Fruit fly (Drosophila melanogaster) whole organism, prepupa: ENCODE measurements around the gene CG15169.

Source experiments
- CG10631 ChIP-seq: fragments of 200-800 bp; sonication (Bioruptor generic); optimal IDR thresholded peaks from 2 replicates; lab custom pipeline; 2016; ENCODE audit warnings: missing biosample characterization, missing genetic modification characterization
- CG10669 ChIP-seq: fragments of 200-800 bp; sonication (Bioruptor generic); optimal IDR thresholded peaks from 3 replicates; lab custom pipeline; 2018; ENCODE audit warnings: missing biosample characterization, mild to moderate bottlenecking, missing genetic modification characterization, moderate library complexity
- CG11294 ChIP-seq: fragments of 200-800 bp; sonication (Bioruptor generic); IDR thresholded peaks from 2 replicates; pipeline ENCODE4 v1.3.6; 2022; ENCODE audit warnings: missing biosample characterization, missing genetic modification characterization
- CG15336 ChIP-seq: fragments of 200-800 bp; sonication (Bioruptor generic); IDR thresholded peaks from 2 replicates; pipeline ENCODE4 v1.3.6; 2022; ENCODE audit warnings: missing biosample characterization, missing genetic modification characterization
- CG1621 ChIP-seq: fragments of 200-800 bp; sonication (Bioruptor generic); optimal IDR thresholded peaks from 3 replicates; lab custom pipeline; 2018; ENCODE audit warnings: missing biosample characterization, mild to moderate bottlenecking, missing genetic modification characterization
- CG31627 ChIP-seq: fragments of 200-800 bp; sonication (Bioruptor generic); optimal IDR thresholded peaks from 3 replicates; lab custom pipeline; 2016; ENCODE audit warnings: missing biosample characterization, missing genetic modification characterization
- CG34406 ChIP-seq: fragments of 200-800 bp; sonication (Bioruptor generic); optimal IDR thresholded peaks from 3 replicates; lab custom pipeline; 2016; ENCODE audit warnings: missing biosample characterization, missing genetic modification characterization
- CG3919 ChIP-seq: fragments of 200-800 bp; sonication (Bioruptor generic); optimal IDR thresholded peaks from 3 replicates; lab custom pipeline; 2016; ENCODE audit warnings: missing biosample characterization, missing genetic modification characterization
- CG4318 ChIP-seq: fragments of 200-800 bp; sonication (Bioruptor generic); optimal IDR thresholded peaks from 3 replicates; lab custom pipeline; 2017; ENCODE audit warnings: missing biosample characterization, mild to moderate bottlenecking, missing genetic modification characterization
- CG6163 ChIP-seq: fragments of 200-800 bp; sonication (Bioruptor generic); IDR thresholded peaks from 3 replicates; pipeline ENCODE4 v1.3.6; 2022; ENCODE audit warnings: missing biosample characterization, missing genetic modification characterization
- CG6276 ChIP-seq: fragments of 200-800 bp; sonication (Bioruptor generic); optimal IDR thresholded peaks from 2 replicates; lab custom pipeline; 2017; ENCODE audit warnings: missing biosample characterization, mild to moderate bottlenecking, missing genetic modification characterization
- CG6808 ChIP-seq: fragments of 200-800 bp; sonication (Bioruptor generic); optimal IDR thresholded peaks from 3 replicates; lab custom pipeline; 2017; ENCODE audit warnings: missing biosample characterization, missing genetic modification characterization, mild to moderate bottlenecking, moderate library complexity, missing genetic modification reagents
- CG6854 ChIP-seq: fragments of 200-800 bp; sonication (Bioruptor generic); optimal IDR thresholded peaks from 2 replicates; lab custom pipeline; 2017; ENCODE audit warnings: missing biosample characterization, mild to moderate bottlenecking, missing genetic modification characterization
- CG7368 ChIP-seq: fragments of 200-800 bp; sonication (Bioruptor generic); optimal IDR thresholded peaks from 3 replicates; lab custom pipeline; 2016; ENCODE audit warnings: missing biosample characterization, missing genetic modification characterization
- CG8119 ChIP-seq: fragments of 200-800 bp; sonication (Bioruptor generic); IDR thresholded peaks from 3 replicates; pipeline ENCODE4 v1.3.6; 2022; ENCODE audit warnings: missing biosample characterization, missing genetic modification characterization
- CG8319 ChIP-seq: fragments of 200-800 bp; sonication (Bioruptor generic); optimal IDR thresholded peaks from 3 replicates; lab custom pipeline; 2016; ENCODE audit warnings: missing biosample characterization, missing genetic modification characterization
- Eip78C ChIP-seq: fragments of 200-800 bp; sonication (Bioruptor generic); peaks from one replicate; lab custom pipeline; 2016; ENCODE audit warnings: missing biosample characterization, missing genetic modification characterization
- Eip93F ChIP-seq: fragments of 200-800 bp; sonication (Bioruptor generic); optimal IDR thresholded peaks from 2 replicates; lab custom pipeline; 2016; ENCODE audit warnings: missing biosample characterization, mild to moderate bottlenecking, missing genetic modification characterization
- Ets21C ChIP-seq: fragments of 200-800 bp; sonication (Bioruptor generic); optimal IDR thresholded peaks from 3 replicates; lab custom pipeline; 2016; ENCODE audit warnings: missing biosample characterization, missing genetic modification characterization
- Ets96B ChIP-seq: fragments of 200-800 bp; optimal IDR thresholded peaks from 2 replicates; lab custom pipeline; 2019; ENCODE audit warnings: missing biosample characterization, mild to moderate bottlenecking, missing genetic modification characterization, moderate library complexity
- Hr39 ChIP-seq: fragments of 200-800 bp; sonication (Bioruptor generic); optimal IDR thresholded peaks from 2 replicates; lab custom pipeline; 2016; ENCODE audit warnings: missing biosample characterization, missing genetic modification characterization
- Hr4 ChIP-seq: fragments of 200-800 bp; sonication (Bioruptor generic); optimal IDR thresholded peaks from 3 replicates; lab custom pipeline; 2016; ENCODE audit warnings: missing biosample characterization, missing genetic modification characterization
- Met ChIP-seq: fragments of 200-800 bp; sonication (Bioruptor generic); optimal IDR thresholded peaks from 3 replicates; lab custom pipeline; 2016; ENCODE audit warnings: missing biosample characterization, missing genetic modification characterization
- Smox ChIP-seq: fragments of 200-800 bp; sonication (Bioruptor generic); optimal IDR thresholded peaks from 3 replicates; lab custom pipeline; 2016; ENCODE audit warnings: missing biosample characterization, missing genetic modification characterization
- Sox102F ChIP-seq: fragments of 200-800 bp; sonication (Bioruptor generic); optimal IDR thresholded peaks from 2 replicates; lab custom pipeline; 2016; ENCODE audit warnings: missing biosample characterization, mild to moderate bottlenecking, missing genetic modification characterization
- Sox14 ChIP-seq: fragments of 200-800 bp; sonication (Bioruptor generic); optimal IDR thresholded peaks from 3 replicates; lab custom pipeline; 2016; ENCODE audit warnings: missing biosample characterization, missing genetic modification characterization
- Sox15 ChIP-seq: fragments of 200-800 bp; sonication (Bioruptor generic); optimal IDR thresholded peaks from 3 replicates; lab custom pipeline; 2016; ENCODE audit warnings: missing biosample characterization, missing genetic modification characterization
- achi ChIP-seq: fragments of 200-800 bp; sonication (Bioruptor generic); optimal IDR thresholded peaks from 3 replicates; lab custom pipeline; 2016; ENCODE audit warnings: missing biosample characterization, missing genetic modification characterization
- acj6 ChIP-seq: fragments of 200-800 bp; sonication (Bioruptor generic); optimal IDR thresholded peaks from 3 replicates; lab custom pipeline; 2016; ENCODE audit warnings: missing biosample characterization, missing genetic modification characterization
- cyc ChIP-seq: fragments of 200-800 bp; sonication (Bioruptor generic); optimal IDR thresholded peaks from 3 replicates; lab custom pipeline; 2016; ENCODE audit warnings: missing biosample characterization, missing genetic modification characterization
- dac ChIP-seq: fragments of 200-800 bp; sonication (Bioruptor generic); optimal IDR thresholded peaks from 2 replicates; lab custom pipeline; 2017; ENCODE audit warnings: missing biosample characterization, mild to moderate bottlenecking, missing genetic modification characterization
- dsx ChIP-seq: fragments of 200-800 bp; optimal IDR thresholded peaks from 3 replicates; lab custom pipeline; 2019; ENCODE audit warnings: missing biosample characterization, mild to moderate bottlenecking, missing genetic modification characterization, moderate library complexity; ENCODE audit not compliant: poor library complexity, severe bottlenecking
- eg ChIP-seq: fragments of 200-800 bp; sonication (Bioruptor generic); IDR thresholded peaks from 3 replicates; pipeline ENCODE4 v1.3.6; 2022; ENCODE audit warnings: missing biosample characterization, missing genetic modification characterization
- esn ChIP-seq: fragments of 200-800 bp; sonication (Bioruptor generic); optimal IDR thresholded peaks from 2 replicates; lab custom pipeline; 2016; ENCODE audit warnings: missing biosample characterization, mild to moderate bottlenecking, missing genetic modification characterization, moderate library complexity
- fd59A ChIP-seq: fragments of 200-800 bp; sonication (Bioruptor generic); optimal IDR thresholded peaks from 2 replicates; lab custom pipeline; 2017; ENCODE audit warnings: missing biosample characterization, mild to moderate bottlenecking, missing genetic modification characterization, missing genetic modification reagents
- fd85E ChIP-seq: fragments of 200-800 bp; sonication (Bioruptor generic); optimal IDR thresholded peaks from 3 replicates; lab custom pipeline; 2016; ENCODE audit warnings: missing biosample characterization, missing genetic modification characterization
- fkh ChIP-seq: fragments of 200-800 bp; sonication (Bioruptor generic); optimal IDR thresholded peaks from 3 replicates; lab custom pipeline; 2017; ENCODE audit warnings: missing biosample characterization, mild to moderate bottlenecking, missing genetic modification characterization, moderate library complexity
- net ChIP-seq: fragments of 200-800 bp; sonication (Bioruptor generic); optimal IDR thresholded peaks from 3 replicates; lab custom pipeline; 2016; ENCODE audit warnings: missing biosample characterization, missing genetic modification characterization
- salr ChIP-seq, 2 experiments: fragments of 200-800 bp; sonication (Bioruptor generic); optimal IDR thresholded peaks; 3 replicates each; lab custom pipeline; 2016 to 2018; ENCODE audit warnings: missing biosample characterization in 2 of 2, missing genetic modification characterization in 2 of 2, mild to moderate bottlenecking in 1 of 2
- spab ChIP-seq: fragments of 200-800 bp; sonication (Bioruptor generic); optimal IDR thresholded peaks from 2 replicates; lab custom pipeline; 2017; ENCODE audit warnings: missing biosample characterization, mild to moderate bottlenecking, missing genetic modification characterization, missing genetic modification reagents
- ss ChIP-seq, 2 experiments: fragments of 200-800 bp; sonication (Bioruptor generic); optimal IDR thresholded peaks; 2 replicates in 1 of 2; 3 replicates in 1 of 2; lab custom pipeline; 2017 to 2018; ENCODE audit warnings: mild to moderate bottlenecking in 2 of 2, missing biosample characterization in 2 of 2, missing genetic modification characterization in 2 of 2, moderate library complexity in 1 of 2
- svp ChIP-seq: fragments of 200-800 bp; sonication (Bioruptor generic); peaks from one replicate; lab custom pipeline; 2016; ENCODE audit warnings: missing biosample characterization, missing genetic modification characterization
- topi ChIP-seq: fragments of 200-800 bp; sonication (Bioruptor generic); optimal IDR thresholded peaks from 3 replicates; lab custom pipeline; 2016; ENCODE audit warnings: missing biosample characterization, missing genetic modification characterization
- vri ChIP-seq: fragments of 200-800 bp; sonication (Bioruptor generic); optimal IDR thresholded peaks from 3 replicates; lab custom pipeline; 2016; ENCODE audit warnings: missing biosample characterization, mild to moderate bottlenecking, missing genetic modification characterization

The CG15169 gene

DNA sequence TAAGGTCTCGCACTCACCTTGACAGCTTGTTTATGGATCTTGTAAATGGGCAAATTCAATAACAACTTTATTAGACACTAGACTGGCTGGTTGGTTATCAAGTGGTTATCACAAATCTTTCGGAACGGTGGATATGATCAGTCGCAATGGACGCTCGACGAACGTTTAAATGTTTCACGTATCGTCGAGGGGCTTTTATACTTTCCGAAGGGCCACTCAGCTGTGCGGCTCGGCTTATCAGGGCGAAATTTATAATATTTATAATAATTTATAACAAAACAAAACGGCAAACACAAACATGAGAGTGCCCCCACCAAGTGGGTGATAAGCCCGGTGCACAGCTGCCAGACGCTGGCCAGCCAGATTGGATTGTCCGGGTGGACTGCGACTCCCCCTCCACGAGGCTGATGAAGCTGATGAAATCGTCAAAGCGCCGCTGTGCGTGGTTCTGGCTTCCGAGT, 36.5 kb upstream of the CG15169 start, which contains the start of gene CG10621:
Gene CG10621, minus strand, starts transcription at position 177 of the 461 bp plus-strand sequence.
- peak; percentile 35 for TF ChIP-seq fkh (GFP tag; lab: Kevin White, UChicago)
- TF ChIP-seq CG34406 (GFP tag; lab: Kevin White, UChicago) = no peak
- peak; percentile 20 for TF ChIP-seq Sox102F (GFP tag; lab: Kevin White, UChicago)
- no peak for TF ChIP-seq Met
- TF ChIP-seq Eip78C = no peak
- TF ChIP-seq Eip93F (GFP tag; lab: Kevin White, UChicago) = no peak
- TF ChIP-seq CG10631 (GFP tag; lab: Kevin White, UChicago) = no peak
- TF ChIP-seq eg = no peak
- TF ChIP-seq topi (GFP tag; lab: Kevin White, UChicago) = no peak
- no peak for TF ChIP-seq fd59A (GFP tag; lab: Kevin White, UChicago)
- no peak for TF ChIP-seq CG1621 (tag; lab: Kevin White, UChicago)
- no peak for TF ChIP-seq salr (GFP tag; optimal IDR thresholded peaks at IDR 0.05; lab: Kevin White, UChicago)
- TF ChIP-seq dac = no peak
- no peak for TF ChIP-seq Hr39
- 0 out of 3 replicates have a peak, but pooled peaks have one; percentile 24 for TF ChIP-seq CG8119
- TF ChIP-seq Smox = no peak
- TF ChIP-seq vri (GFP tag; lab: Kevin White, UChicago) = peak; percentile 79
- TF ChIP-seq Hr4 (GFP tag; lab: Kevin White, UChicago) = no peak
- TF ChIP-seq CG15336 (GFP tag; lab: Robert Waterston, UW) = no peak
- peak; percentile 57 for TF ChIP-seq CG6854
- peak; percentile 33 for TF ChIP-seq net (GFP tag; lab: Kevin White, UChicago)
- TF ChIP-seq svp (GFP tag; lab: Kevin White, UChicago) = peak; percentile 97
- no peak for TF ChIP-seq Sox14 (GFP tag; lab: Kevin White, UChicago)
- TF ChIP-seq ss (GFP tag; optimal IDR thresholded peaks at IDR 0.05; lab: Kevin White, UChicago) = peak in 1 of 2 experiments; percentile 32
- TF ChIP-seq CG6163 (GFP tag; lab: Robert Waterston, UW) = 0 out of 3 replicates have a peak, but pooled peaks have one; percentile 34
- TF ChIP-seq CG31627 = no peak
- no peak for TF ChIP-seq fd85E (GFP tag; lab: Kevin White, UChicago)
- TF ChIP-seq Sox15 (GFP tag; lab: Kevin White, UChicago) = no peak
- TF ChIP-seq CG10669 (GFP tag; lab: Kevin White, UChicago) = no peak
- TF ChIP-seq CG6808 (GFP tag; lab: Kevin White, UChicago) = peak; percentile 4
- TF ChIP-seq cyc (GFP tag; lab: Kevin White, UChicago) = no peak
- no peak for TF ChIP-seq CG8319
- TF ChIP-seq spab (GFP tag; lab: Kevin White, UChicago) = no peak

DNA sequence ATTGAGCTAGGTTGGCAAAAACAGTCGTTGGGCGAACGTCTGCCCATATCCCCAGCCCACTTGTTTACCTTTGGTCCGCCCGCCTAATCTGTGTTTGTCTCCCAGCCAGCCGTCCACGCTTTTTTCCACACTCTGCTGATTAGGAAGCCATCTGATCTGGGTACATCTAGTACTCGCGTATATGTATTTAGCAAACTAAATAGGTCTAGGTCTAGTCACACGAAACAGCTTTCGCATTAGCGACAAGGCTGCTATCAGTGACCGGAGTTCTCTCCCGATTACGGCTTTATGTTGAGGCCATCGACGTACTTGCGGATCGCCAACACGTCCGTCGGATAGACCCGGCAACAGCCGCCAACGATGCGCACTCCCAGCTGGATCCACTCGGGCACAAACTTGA, 35.2 kb upstream of the CG15169 start:
- peak; percentile 38 for TF ChIP-seq fkh (GFP tag; lab: Kevin White, UChicago)
- TF ChIP-seq svp (GFP tag; lab: Kevin White, UChicago) = peak; percentile 47
- no peak for TF ChIP-seq CG6808 (GFP tag; lab: Kevin White, UChicago)

DNA sequence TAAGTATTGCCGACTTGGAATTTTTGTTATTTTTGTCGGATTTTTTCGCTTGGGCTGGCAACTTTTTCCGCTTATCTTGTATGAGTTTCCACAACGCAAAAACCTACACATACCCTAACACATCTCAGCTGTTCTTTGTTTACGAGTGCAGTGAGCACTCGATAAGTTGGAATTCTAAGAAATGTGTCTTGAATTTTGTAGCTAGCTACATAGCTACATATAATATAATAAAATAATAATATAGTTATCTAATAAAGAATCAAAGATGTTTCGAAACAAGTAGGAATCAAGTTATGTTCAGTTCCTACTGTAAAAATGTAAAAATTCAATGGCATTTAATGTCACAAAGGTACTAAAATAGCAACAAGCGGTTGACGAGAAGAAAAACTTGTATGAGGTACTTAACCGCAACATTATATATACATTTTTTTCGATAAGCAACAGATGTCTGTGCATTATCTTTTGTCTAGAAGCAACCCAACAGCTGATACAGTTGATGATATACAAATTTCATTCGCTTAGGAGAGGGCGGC, 33.6 kb upstream of the CG15169 start, which contains the start of gene Bhmt:
Gene Bhmt, minus strand, starts transcription at position 170 of the 533 bp plus-strand sequence.
- TF ChIP-seq Ets21C (GFP tag; lab: Kevin White, UChicago) (peak; percentile 57), fd85E (GFP tag; lab: Kevin White, UChicago) (peak; percentile 70), esn (GFP tag; lab: Kevin White, UChicago) (peak; percentile 88), acj6 (peak; percentile 84), CG3919 (GFP tag; lab: Kevin White, UChicago) (peak; percentile 83), CG8319 (peak; percentile 65), Hr39 (peak; percentile 59), dsx (GFP tag; lab: Kevin White, UChicago) (peak; percentile 93), CG11294 (GFP tag; lab: Robert Waterston, UW) (peak; percentile 81), cyc (GFP tag; lab: Kevin White, UChicago) (peak; percentile 61), CG10631 (GFP tag; lab: Kevin White, UChicago) (peak; percentile 86), Eip78C (peak; percentile 95), CG6854 (peak; percentile 79), Sox102F (GFP tag; lab: Kevin White, UChicago) (peak; percentile 82), CG34406 (GFP tag; lab: Kevin White, UChicago) (peak; percentile 89), achi (peak; percentile 88), CG6276 (GFP tag; lab: Kevin White, UChicago) (peak; percentile 78), Met (peak; percentile 78), CG7368 (GFP tag; lab: Kevin White, UChicago) (peak; percentile 85), CG6163 (GFP tag; lab: Robert Waterston, UW) (peak; percentile 93), CG4318 (GFP tag; lab: Kevin White, UChicago) (peak; percentile 56), Hr4 (GFP tag; lab: Kevin White, UChicago) (peak; percentile 69), CG10669 (GFP tag; lab: Kevin White, UChicago) (peak; percentile 87), eg (peak; percentile 93), fkh (GFP tag; lab: Kevin White, UChicago) (peak; percentile 82), CG31627 (peak; percentile 54), svp (GFP tag; lab: Kevin White, UChicago) (peak; percentile 92), vri (GFP tag; lab: Kevin White, UChicago) (peak; percentile 72), Ets96B (peak; percentile 92), spab (GFP tag; lab: Kevin White, UChicago) (peak; percentile 76)
